Worm (Caenorhabditis elegans) whole organism, L4 larva: ENCODE results near the gene F18A12.7.

Experiments
- D1046.2 ChIP-seq: fragments of 200-800 bp; sonication (Bioruptor generic); IDR thresholded peaks from 2 replicates; pipeline ENCODE4 v1.3.6; 2022; ENCODE audit warnings: missing genetic modification characterization, missing compliant biosample characterization
- F44E2.7 ChIP-seq: fragments of 200-800 bp; sonication (Bioruptor generic); IDR thresholded peaks from 2 replicates; pipeline ENCODE4 v2.1.2; 2022; ENCODE audit warnings: missing genetic modification characterization, missing compliant biosample characterization
- arid-1 ChIP-seq: fragments of 200-800 bp; sonication (Bioruptor generic); conservative IDR thresholded peaks from 2 replicates; pipeline ENCODE4 v1.3.6; 2022; ENCODE audit warnings: missing genetic modification reagents, missing genetic modification characterization, missing compliant biosample characterization
- ceh-32 ChIP-seq: sonication (generic microtip); optimal IDR thresholded peaks from 2 replicates; lab custom pipeline; 2016; ENCODE audit warnings: mild to moderate bottlenecking, missing genetic modification characterization, missing compliant biosample characterization; ENCODE audit not compliant: poor library complexity
- ceh-44 ChIP-seq: fragments of 200-800 bp; sonication (Bioruptor generic); IDR thresholded peaks from 2 replicates; pipeline ENCODE4 v1.3.6; 2022; ENCODE audit warnings: missing genetic modification reagents, missing genetic modification characterization, missing compliant biosample characterization
- ceh-82 ChIP-seq: sonication (generic microtip); optimal IDR thresholded peaks from 2 replicates; lab custom pipeline; 2017; ENCODE audit warnings: missing biosample characterization, missing genetic modification characterization
- daf-16 ChIP-seq, 3 experiments: sonication (generic microtip); optimal IDR thresholded peaks; 2 replicates each; lab custom pipeline; 2016 to 2017; ENCODE audit warnings: missing genetic modification characterization in 3 of 3, missing genetic modification reagents in 3 of 3, mild to moderate bottlenecking in 2 of 3, missing compliant biosample characterization in 2 of 3, missing biosample characterization in 1 of 3, moderate library complexity in 1 of 3
- duxl-1 ChIP-seq: sonication (generic microtip); optimal IDR thresholded peaks from 2 replicates; lab custom pipeline; 2016; ENCODE audit warnings: mild to moderate bottlenecking, missing genetic modification characterization, moderate library complexity, missing compliant biosample characterization; ENCODE audit not compliant: poor library complexity
- dve-1 ChIP-seq: sonication (generic microtip); optimal IDR thresholded peaks from 2 replicates; lab custom pipeline; 2017; ENCODE audit warnings: antibody characterized with exemption, mild to moderate bottlenecking, missing genetic modification characterization, missing compliant biosample characterization; ENCODE audit not compliant: insufficient read depth
- egl-27 ChIP-seq: sonication (generic microtip); optimal IDR thresholded peaks from 3 replicates; lab custom pipeline; 2017; ENCODE audit warnings: missing biosample characterization, missing genetic modification reagents, missing genetic modification characterization
- fkh-10 ChIP-seq: fragments of 150-350 bp; optimal IDR thresholded peaks from 2 replicates; lab custom pipeline; 2014; ENCODE audit warnings: missing biosample characterization, missing genetic modification reagents, missing genetic modification characterization
- hmg-1.1 ChIP-seq: fragments of 200-800 bp; sonication (Bioruptor generic); IDR thresholded peaks from 2 replicates; pipeline ENCODE4 v1.3.6; 2022; ENCODE audit warnings: missing genetic modification reagents, missing genetic modification characterization, missing compliant biosample characterization
- jun-1 ChIP-seq: fragments of 150-350 bp; optimal IDR thresholded peaks from 2 replicates; lab custom pipeline; 2014; ENCODE audit warnings: missing biosample characterization, missing genetic modification reagents, missing genetic modification characterization
- lin-13 ChIP-seq: fragments of 150-350 bp; optimal IDR thresholded peaks from 2 replicates; lab custom pipeline; 2014; ENCODE audit warnings: missing biosample characterization, missing genetic modification reagents, missing genetic modification characterization
- lin-29 ChIP-seq: fragments of 200-800 bp; sonication (Bioruptor generic); IDR thresholded peaks from 2 replicates; pipeline ENCODE4 v1.3.6; 2022; ENCODE audit warnings: missing genetic modification reagents, missing genetic modification characterization, missing compliant biosample characterization
- lin-38 ChIP-seq: fragments of 200-800 bp; sonication (Bioruptor generic); IDR thresholded peaks from 2 replicates; pipeline ENCODE4 v1.3.6; 2022; ENCODE audit warnings: missing genetic modification reagents, missing genetic modification characterization, missing compliant biosample characterization
- lsy-2 ChIP-seq, 2 experiments: fragments of 150-350 bp in 1 of 2; sonication (generic microtip) in 1 of 2; optimal IDR thresholded peaks; 2 replicates each; lab custom pipeline; 2014 to 2017; ENCODE audit warnings: missing biosample characterization in 2 of 2, missing genetic modification characterization in 2 of 2
- madf-9 ChIP-seq: fragments of 200-800 bp; sonication (Bioruptor generic); conservative IDR thresholded peaks from 2 replicates; pipeline ENCODE4 v1.3.6; 2022; ENCODE audit warnings: missing genetic modification reagents, missing genetic modification characterization, missing compliant biosample characterization
- mes-2 ChIP-seq: sonication (generic microtip); optimal IDR thresholded peaks from 2 replicates; lab custom pipeline; 2016; ENCODE audit warnings: missing genotype, mild to moderate bottlenecking, missing genetic modification characterization, missing compliant biosample characterization; ENCODE audit not compliant: poor library complexity, severe bottlenecking
- nhr-28 ChIP-seq: fragments of 150-350 bp; optimal IDR thresholded peaks from 2 replicates; lab custom pipeline; 2014; ENCODE audit warnings: missing biosample characterization, missing genetic modification characterization
- nhr-41 ChIP-seq: fragments of 200-800 bp; sonication (Bioruptor generic); IDR thresholded peaks from 2 replicates; pipeline ENCODE4 v1.3.6; 2022; ENCODE audit warnings: missing genetic modification reagents, missing genetic modification characterization, missing compliant biosample characterization
- nhr-6 ChIP-seq: fragments of 150-350 bp; optimal IDR thresholded peaks from 2 replicates; lab custom pipeline; 2014; ENCODE audit warnings: missing biosample characterization, missing genetic modification characterization
- nhr-76 ChIP-seq: fragments of 150-350 bp; optimal IDR thresholded peaks from 2 replicates; lab custom pipeline; 2014; ENCODE audit warnings: missing biosample characterization, missing genetic modification characterization
- pqm-1 ChIP-seq: sonication (generic microtip); optimal IDR thresholded peaks from 2 replicates; lab custom pipeline; 2017; ENCODE audit warnings: missing biosample characterization, missing genetic modification characterization
- saeg-2 ChIP-seq: fragments of 200-800 bp; sonication (Bioruptor generic); IDR thresholded peaks from 2 replicates; pipeline ENCODE4 v1.3.6; 2022; ENCODE audit warnings: missing genetic modification reagents, missing genetic modification characterization, missing compliant biosample characterization
- sdz-12 ChIP-seq: fragments of 200-800 bp; sonication (Bioruptor generic); optimal IDR thresholded peaks from 2 replicates; lab custom pipeline; 2018; ENCODE audit warnings: mild to moderate bottlenecking, missing genetic modification characterization, missing compliant biosample characterization
- snpc-1.2 ChIP-seq: fragments of 200-800 bp; sonication (Bioruptor generic); IDR thresholded peaks from 2 replicates; pipeline ENCODE4 v1.3.6; 2022; ENCODE audit warnings: missing genetic modification reagents, missing genetic modification characterization, missing compliant biosample characterization
- unc-39 ChIP-seq: sonication (generic microtip); optimal IDR thresholded peaks from 2 replicates; lab custom pipeline; 2017; ENCODE audit warnings: missing biosample characterization, missing genetic modification characterization
- unc-62 ChIP-seq, 3 experiments: fragments of 150-350 bp in 1 of 3; sonication (generic microtip); optimal IDR thresholded peaks in 2 of 3; peaks in 1 of 3; 1 replicate in 1 of 3; 2 replicates in 2 of 3; lab custom pipeline; 2014 to 2017; ENCODE audit warnings: missing biosample characterization in 3 of 3, missing genetic modification characterization in 3 of 3, missing genetic modification reagents in 3 of 3, missing genotype in 1 of 3
- zfp-2 ChIP-seq: sonication (generic microtip); optimal IDR thresholded peaks from 2 replicates; lab custom pipeline; 2016; ENCODE audit warnings: mild to moderate bottlenecking, missing genetic modification characterization, missing compliant biosample characterization
- ztf-11 ChIP-seq: fragments of 150-350 bp; optimal IDR thresholded peaks from 2 replicates; lab custom pipeline; 2014; ENCODE audit warnings: missing biosample characterization, missing genetic modification characterization
- ztf-7 ChIP-seq: fragments of 150-350 bp; optimal IDR thresholded peaks from 2 replicates; lab custom pipeline; 2014; ENCODE audit warnings: missing biosample characterization, missing genetic modification characterization

Gene F18A12.7

DNA sequence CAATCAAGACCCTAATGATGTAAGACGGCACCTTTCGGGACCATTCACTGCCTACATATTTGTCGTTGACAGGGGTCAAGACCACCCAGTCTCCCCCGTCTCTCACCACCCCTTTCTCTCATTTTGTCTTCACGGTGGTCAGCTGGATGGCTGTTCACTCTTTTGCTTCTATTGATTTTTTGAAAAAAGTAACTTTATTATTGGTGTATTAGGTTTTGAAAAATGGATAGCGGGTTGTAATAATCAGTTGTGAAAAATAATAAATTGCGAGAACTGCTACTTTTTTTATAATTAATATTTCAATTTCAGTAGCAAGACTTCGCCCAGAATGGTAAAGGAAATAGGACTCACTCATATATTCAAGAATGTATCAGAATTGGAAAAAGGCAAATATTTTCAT lies 37.5 kb downstream of the F18A12.7 start, which contains the start of gene bath-9:
TSS of gene bath-9 (plus strand) at position 301 of the 400 bp plus-strand sequence.
- TF ChIP-seq arid-1 (GFP tag; lab: Robert Waterston, UW) (no peak), mes-2 (tag; lab: Kevin White, UChicago) (no peak), D1046.2 (GFP tag; lab: Robert Waterston, UW) (no peak), F44E2.7 (GFP tag; lab: Robert Waterston, UW) (no peak), ceh-32 (tag; lab: Kevin White, UChicago) (no peak)
- TF ChIP-seq, all 104 proteins: peak for 0

DNA sequence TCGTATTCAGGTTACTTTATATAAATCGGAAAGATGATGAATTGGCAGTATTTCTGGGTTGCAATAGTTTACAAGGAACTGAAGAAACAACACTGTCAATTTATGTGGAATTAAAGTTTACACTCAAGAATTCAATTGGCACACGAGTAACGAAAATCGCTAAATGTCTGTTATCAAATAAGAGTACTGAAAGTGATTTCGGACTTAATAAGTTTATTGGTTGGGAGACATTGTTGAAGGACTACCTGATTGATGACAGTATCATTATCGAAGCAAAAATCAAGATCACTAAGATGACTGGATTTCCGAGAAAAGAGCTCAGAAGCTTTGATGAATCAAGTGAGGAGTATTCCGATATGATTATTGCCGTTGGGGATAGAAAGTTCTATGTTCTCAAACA lies 39.0 kb downstream of the F18A12.7 start:
- TF ChIP-seq lin-13 (GFP tag; lab: Kevin White, UChicago): no peak
- peak in 1 of 2 experiments; percentile 92 for TF ChIP-seq unc-62 (GFP tag; optimal IDR thresholded peaks at IDR 0.05 in 1 of 2; lab: Kevin White, UChicago)
- no peak for TF ChIP-seq unc-62 (tag; optimal IDR thresholded peaks at IDR 0.05; lab: Kevin White, UChicago)

DNA sequence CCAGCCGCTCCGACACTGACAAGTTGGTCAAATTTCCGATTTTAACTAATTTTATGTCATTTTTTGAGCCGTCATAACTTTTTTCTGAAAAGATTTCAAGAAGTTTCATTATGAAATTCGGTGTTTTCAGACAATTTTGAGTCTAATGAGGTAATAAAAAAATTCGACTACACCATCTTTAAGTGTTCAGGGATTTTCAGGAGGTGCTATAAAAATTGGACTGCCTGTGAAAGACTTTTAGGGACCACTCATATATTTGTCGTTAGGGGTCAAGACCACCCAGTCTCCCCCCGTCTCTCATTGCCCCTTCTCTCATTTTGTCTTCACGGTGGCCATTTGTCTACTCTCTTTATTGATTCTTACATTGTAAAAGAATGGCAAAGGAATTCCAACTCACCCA lies 39.5 kb downstream of the F18A12.7 start, which contains the start of gene bath-10:
TSS of gene bath-10 (plus strand) at position 301 of the 400 bp plus-strand sequence.
- TF ChIP-seq ceh-82 (tag; lab: Kevin White, UChicago): no peak
- no peak for TF ChIP-seq unc-39 (tag; lab: Kevin White, UChicago)
- TF ChIP-seq hmg-1.1: no peak
- TF ChIP-seq sdz-12 (GFP tag; lab: Kevin White, UChicago): no peak
- no peak for TF ChIP-seq pqm-1 (tag; lab: Kevin White, UChicago)
- TF ChIP-seq madf-9: no peak
- no peak for TF ChIP-seq nhr-76
- no peak for TF ChIP-seq dve-1 (tag; lab: Kevin White, UChicago)
- TF ChIP-seq snpc-1.2 (GFP tag; lab: Robert Waterston, UW): no peak
- TF ChIP-seq, all 104 proteins: peak for 0

DNA sequence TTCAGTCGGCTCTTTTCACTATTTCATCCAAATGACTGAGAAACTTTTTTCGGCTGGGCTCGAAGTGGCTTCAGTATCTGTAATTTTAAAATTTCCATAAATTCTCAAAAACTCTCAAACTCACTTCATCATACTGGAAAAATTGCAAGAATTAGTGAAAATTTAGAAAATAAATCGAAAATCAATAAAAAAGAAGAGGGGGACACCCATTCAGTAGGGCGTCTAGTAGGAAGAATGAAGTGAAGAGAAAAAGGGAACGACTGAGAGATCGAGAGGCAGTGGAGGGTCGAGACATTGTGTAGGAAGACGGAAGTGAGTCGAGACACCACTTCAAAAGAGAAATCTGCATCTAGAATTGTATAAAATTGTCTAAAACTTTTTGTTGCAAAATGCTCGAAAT lies 40.4 kb downstream of the F18A12.7 start:
- TF ChIP-seq fkh-10 (GFP tag; lab: Kevin White, UChicago): no peak
- no peak for TF ChIP-seq duxl-1
- TF ChIP-seq jun-1 (tag; lab: Kevin White, UChicago): no peak
- no peak for TF ChIP-seq ztf-7 (tag; lab: Kevin White, UChicago)

DNA sequence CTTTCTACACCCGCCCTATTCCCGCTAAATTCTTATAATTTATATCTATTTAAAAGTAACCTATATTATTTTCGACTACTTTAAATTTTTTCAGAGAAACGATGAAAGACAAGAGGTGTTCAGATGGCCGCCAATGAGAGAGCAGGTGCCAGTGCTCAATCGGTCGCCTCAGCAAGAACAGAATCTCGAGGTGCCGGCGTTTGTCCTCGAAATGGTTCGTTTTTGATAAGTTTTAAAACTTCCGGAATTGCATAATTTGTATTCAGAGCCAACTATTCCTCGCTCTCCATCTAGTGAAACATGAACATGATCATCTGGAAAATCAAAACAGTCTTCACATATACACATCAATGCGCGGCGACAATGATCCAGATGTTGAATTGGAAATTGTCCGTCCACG lies 43.3 kb downstream of the F18A12.7 start, which contains the start of gene bath-23:
TSS of gene bath-23 (plus strand) at position 301 of the 400 bp plus-strand sequence.
- no peak for TF ChIP-seq nhr-6
- TF ChIP-seq nhr-41 (GFP tag; lab: Robert Waterston, UW): no peak
- no peak for TF ChIP-seq nhr-28 (tag; lab: Kevin White, UChicago)
- TF ChIP-seq egl-27 (tag; lab: Kevin White, UChicago): no peak
- no peak for TF ChIP-seq unc-39 (tag; lab: Kevin White, UChicago)
- TF ChIP-seq ztf-11: no peak
- no peak for TF ChIP-seq duxl-1
- TF ChIP-seq ceh-44 (GFP tag; lab: Robert Waterston, UW): no peak
- no peak for TF ChIP-seq zfp-2 (tag; lab: Kevin White, UChicago)
- TF ChIP-seq saeg-2 (GFP tag; lab: Robert Waterston, UW): no peak
- TF ChIP-seq daf-16 (GFP tag; optimal IDR thresholded peaks at IDR 0.05; lab: Kevin White, UChicago): no peak
- TF ChIP-seq daf-16 (tag; optimal IDR thresholded peaks at IDR 0.05; lab: Kevin White, UChicago): no peak
- no peak for TF ChIP-seq lsy-2 (tag; optimal IDR thresholded peaks at IDR 0.05; lab: Kevin White, UChicago)
- TF ChIP-seq lin-29 (GFP tag; lab: Robert Waterston, UW): no peak
- no peak for TF ChIP-seq lin-38 (GFP tag; lab: Robert Waterston, UW)
- no peak for TF ChIP-seq mes-2 (tag; lab: Kevin White, UChicago)
